Fruit fly (Drosophila melanogaster): ENCODE data around the gene CG6179.

CG6179 gene

dm6 chrX:18356141-18356600 is 23.7 kb upstream of the CG6179 start, which contains the start of gene kairos (continued):
- TF ChIP-seq Eip74EF (GFP tag; optimal IDR thresholded peaks at IDR 0.05) = no peak
- TF ChIP-seq CG13287 (GFP tag; IDR thresholded peaks at IDR 0.05; ENCODE audit: partially characterized antibody) = peak; percentile 9; the same call in 1 of the 2 replicates
- no peak for TF ChIP-seq Hr51 (GFP tag; optimal IDR thresholded peaks at IDR 0.05)
- TF ChIP-seq CoRest (tag; optimal IDR thresholded peaks at IDR 0.05) = no peak
- TF ChIP-seq seq (GFP tag; IDR thresholded peaks at IDR 0.05) = no peak
- no peak for TF ChIP-seq E2f1 (GFP tag; IDR thresholded peaks at IDR 0.05)
- no peak for TF ChIP-seq HmgD (GFP tag; optimal IDR thresholded peaks at IDR 0.05)
- no peak for TF ChIP-seq sd (tag; optimal IDR thresholded peaks at IDR 0.05)
- no peak for TF ChIP-seq CG2116 (GFP tag; optimal IDR thresholded peaks at IDR 0.05)
- no peak for TF ChIP-seq Oaz (GFP tag; IDR thresholded peaks at IDR 0.05)
- TF ChIP-seq bsh (GFP tag; optimal IDR thresholded peaks at IDR 0.05) = no peak
- no peak for TF ChIP-seq CG8765 (GFP tag; IDR thresholded peaks at IDR 0.05)
- TF ChIP-seq Blimp-1 (GFP tag; optimal IDR thresholded peaks at IDR 0.05) = peak; percentile 25
- TF ChIP-seq vvl (GFP tag; IDR thresholded peaks at IDR 0.05) = 0 out of 2 replicates have a peak, but pooled peaks have one; percentile 13
- TF ChIP-seq CG12236 (GFP tag; optimal IDR thresholded peaks at IDR 0.05) = no peak
- TF ChIP-seq Sox100B (GFP tag; optimal IDR thresholded peaks at IDR 0.05) = peak; percentile 31
- TF ChIP-seq lov (optimal IDR thresholded peaks at IDR 0.05) = no peak
- TF ChIP-seq lov (GFP tag; IDR thresholded peaks at IDR 0.05) = no peak
- TF ChIP-seq CG11456 (GFP tag; IDR thresholded peaks at IDR 0.05) = 0 out of 3 replicates have a peak, but pooled peaks have one; percentile 34
- no peak for TF ChIP-seq CG15514 (GFP tag; optimal IDR thresholded peaks at IDR 0.05)
- no peak for TF ChIP-seq CG1792 (GFP tag; optimal IDR thresholded peaks at IDR 0.05)
- TF ChIP-seq Dll (GFP tag; IDR thresholded peaks at IDR 0.05; ENCODE audit: partially characterized antibody) = no peak
- TF ChIP-seq CG11093 (GFP tag; IDR thresholded peaks at IDR 0.05) = no peak
- no peak for TF ChIP-seq oc (tag; optimal IDR thresholded peaks at IDR 0.05)
- TF ChIP-seq CG4424 (GFP tag; optimal IDR thresholded peaks at IDR 0.05) = peak; percentile 36
- no peak for TF ChIP-seq Ravus (GFP tag; IDR thresholded peaks at IDR 0.05)
- TF ChIP-seq CG7271 (tag; optimal IDR thresholded peaks at IDR 0.05) = no peak
- no peak for TF ChIP-seq CG4404 (GFP tag; IDR thresholded peaks at IDR 0.05)
- no peak for TF ChIP-seq CG7357 (GFP tag; IDR thresholded peaks at IDR 0.05)
- TF ChIP-seq ase (GFP tag; IDR thresholded peaks at IDR 0.05) = no peak
- no peak for TF ChIP-seq CG10959 (GFP tag; IDR thresholded peaks at IDR 0.05)
- TF ChIP-seq Dref (GFP tag; IDR thresholded peaks at IDR 0.05) = 0 out of 2 replicates have a peak, but pooled peaks have one; percentile 5
- TF ChIP-seq Taf1 (GFP tag; IDR thresholded peaks at IDR 0.05) = no peak
- no peak for TF ChIP-seq ftz-f1 (GFP tag; optimal IDR thresholded peaks at IDR 0.05)
- no peak for TF ChIP-seq luna (GFP tag; optimal IDR thresholded peaks at IDR 0.05)
- TF ChIP-seq CG43689 (GFP tag; IDR thresholded peaks at IDR 0.05) = no peak
- 0 out of 3 replicates have a peak, but pooled peaks have one; percentile 31 for TF ChIP-seq ken (GFP tag; IDR thresholded peaks at IDR 0.05)
- no peak for TF ChIP-seq CG1602 (GFP tag; optimal IDR thresholded peaks at IDR 0.05)
- no peak for TF ChIP-seq CG12659 (GFP tag; optimal IDR thresholded peaks at IDR 0.05)
- no peak for TF ChIP-seq CG9727 (GFP tag; optimal IDR thresholded peaks at IDR 0.05)
- TF ChIP-seq grau (tag; optimal IDR thresholded peaks at IDR 0.05) = no peak
- no peak for TF ChIP-seq Poxn (GFP tag; IDR thresholded peaks at IDR 0.05)
- TF ChIP-seq Ets97D (GFP tag; optimal IDR thresholded peaks at IDR 0.05) = no peak
- TF ChIP-seq BEAF-32 (GFP tag; optimal IDR thresholded peaks at IDR 0.05) = no peak
- no peak for TF ChIP-seq CG18476 (GFP tag; optimal IDR thresholded peaks at IDR 0.05)
- TF ChIP-seq tin (GFP tag; optimal IDR thresholded peaks at IDR 0.05) = no peak
- TF ChIP-seq CG12769 (tag; optimal IDR thresholded peaks at IDR 0.05) = no peak
- TF ChIP-seq HLHmδ (GFP tag; optimal IDR thresholded peaks at IDR 0.05) = no peak
- TF ChIP-seq CG14710 (tag; optimal IDR thresholded peaks at IDR 0.05) = no peak
- no peak for TF ChIP-seq kni (GFP tag; optimal IDR thresholded peaks at IDR 0.05)
- peak; percentile 49; the same call in 2 of the 3 replicates for TF ChIP-seq Aef1 (GFP tag; IDR thresholded peaks at IDR 0.05)
